Fruit fly (Drosophila melanogaster): ENCODE data around the gene CG17477.

DNA sequence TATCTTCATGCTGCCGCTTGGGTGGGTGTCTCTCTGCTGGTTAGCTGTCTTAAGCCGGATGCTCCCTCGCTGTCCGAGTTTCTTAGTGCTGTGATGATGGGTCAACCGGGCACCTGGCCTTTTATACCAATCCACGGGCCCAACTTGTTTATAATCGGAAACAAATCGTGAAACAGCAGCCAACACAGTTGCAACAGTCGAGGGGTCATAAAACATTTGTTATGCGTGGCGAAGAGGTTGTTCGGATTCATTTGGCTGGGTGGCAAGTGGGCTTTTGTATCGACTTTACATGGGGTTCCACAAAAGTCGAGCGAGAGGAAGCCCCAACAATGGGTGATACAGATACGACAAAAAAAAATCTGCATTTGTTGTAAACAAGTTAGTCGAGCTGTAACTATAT lies 15.6 kb upstream of the CG17477 start, which contains the start of gene TwdlW:
- TF ChIP-seq CG7045 (GFP tag; optimal IDR thresholded peaks at IDR 0.05) (no peak), CG7101 (tag; optimal IDR thresholded peaks at IDR 0.05) (no peak), bab1 (GFP tag; optimal IDR thresholded peaks at IDR 0.05) (no peak)

All from whole organism, adult.